Worm (Caenorhabditis elegans) whole organism, L2 larva: ENCODE data around the gene acdh-6.

Source experiments
- ZK546.5 ChIP-seq: sonication (generic microtip); optimal IDR thresholded peaks from 2 replicates; lab custom pipeline; 2017; ENCODE audit warnings: missing biosample characterization, missing genetic modification characterization
- egl-27 ChIP-seq: sonication (generic microtip); optimal IDR thresholded peaks from 3 replicates; lab custom pipeline; 2017; ENCODE audit warnings: missing biosample characterization, missing genetic modification reagents, missing genetic modification characterization
- elt-3 ChIP-seq: sonication (generic microtip); optimal IDR thresholded peaks from 2 replicates; lab custom pipeline; 2017; ENCODE audit warnings: missing biosample characterization, missing genetic modification characterization
- fos-1 ChIP-seq: fragments of 150-350 bp; optimal IDR thresholded peaks from 2 replicates; lab custom pipeline; 2014; ENCODE audit warnings: missing biosample characterization, missing genetic modification characterization
- mdl-1 ChIP-seq, 2 experiments: fragments of 150-350 bp in 1 of 2; sonication (generic microtip) in 1 of 2; optimal IDR thresholded peaks; 2 replicates each; lab custom pipeline; 2017; ENCODE audit warnings: missing biosample characterization in 2 of 2, missing genetic modification characterization in 2 of 2
- nhr-237 ChIP-seq: fragments of 150-350 bp; optimal IDR thresholded peaks from 2 replicates; lab custom pipeline; 2014; ENCODE audit warnings: missing biosample characterization, missing genetic modification characterization
- nhr-6 ChIP-seq: fragments of 150-350 bp; optimal IDR thresholded peaks from 2 replicates; lab custom pipeline; 2014; ENCODE audit warnings: missing biosample characterization, missing genetic modification characterization
- skn-1 ChIP-seq: sonication (generic microtip); optimal IDR thresholded peaks from 2 replicates; lab custom pipeline; 2017; ENCODE audit warnings: missing biosample characterization, missing genetic modification characterization
- snpc-4 ChIP-seq: fragments of 150-350 bp; optimal IDR thresholded peaks from 2 replicates; lab custom pipeline; 2014; ENCODE audit warnings: missing biosample characterization, missing genetic modification characterization
- ztf-1 ChIP-seq: fragments of 200-800 bp; sonication (Bioruptor generic); conservative IDR thresholded peaks from 2 replicates; pipeline ENCODE4 v1.3.6; 2022; ENCODE audit warnings: missing genetic modification characterization, missing compliant biosample characterization
- ztf-11 ChIP-seq: sonication (generic microtip); optimal IDR thresholded peaks from 2 replicates; lab custom pipeline; 2017; ENCODE audit warnings: missing biosample characterization, missing genetic modification characterization

DNA sequence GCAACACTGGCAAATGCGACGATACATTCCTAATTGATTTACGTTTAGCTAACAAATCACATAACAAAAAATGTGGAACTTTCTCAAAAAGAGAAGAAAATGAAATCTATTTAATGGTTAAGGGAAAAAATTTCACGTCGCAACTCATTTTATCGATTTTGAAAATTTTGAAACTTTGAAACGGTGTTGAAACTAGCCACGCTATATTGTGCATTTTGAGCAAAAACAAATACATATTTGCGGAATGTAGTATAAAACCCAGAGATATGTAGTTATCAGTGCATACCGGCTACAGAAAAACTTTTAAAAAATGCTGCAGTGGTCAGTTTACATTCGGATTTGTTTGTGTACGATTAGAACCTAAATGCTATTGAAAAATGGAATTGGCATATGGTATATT lies 32.7 kb downstream of the acdh-6 start, which contains the start of gene C06E1.7:
- no peak for TF ChIP-seq egl-27 (tag; lab: Kevin White, UChicago)
- TF ChIP-seq mdl-1 (tag; optimal IDR thresholded peaks at IDR 0.05; lab: Kevin White, UChicago) = no peak
- TF ChIP-seq ZK546.5 (tag; lab: Kevin White, UChicago) = no peak
- TF ChIP-seq elt-3 (tag; lab: Kevin White, UChicago) = no peak
- no peak for TF ChIP-seq ztf-1 (GFP tag; lab: Robert Waterston, UW)
- TF ChIP-seq fos-1 (tag; lab: Kevin White, UChicago) = no peak
- TF ChIP-seq skn-1 (tag; lab: Kevin White, UChicago) = no peak
- no peak for TF ChIP-seq ztf-11
- no peak for TF ChIP-seq nhr-6
- no peak for TF ChIP-seq snpc-4 (tag; lab: Kevin White, UChicago)
- TF ChIP-seq nhr-237 (tag; lab: Kevin White, UChicago) = no peak
